Fruit fly (Drosophila melanogaster) whole organism: Measurements from ENCODE around the gene Erk7.

ENCODE experiments used
- CG8478 ChIP-seq: fragments of >200 bp; optimal IDR thresholded peaks from 2 replicates; lab custom pipeline; 2018; ENCODE audit warnings: inconsistent platforms
- EcR ChIP-seq, 2 experiments: fragments of >200 bp; optimal IDR thresholded peaks; 2 replicates each; lab custom pipeline; 2017; ENCODE audit warnings: missing biosample characterization in 2 of 2, missing genetic modification characterization in 2 of 2, missing genetic modification reagents in 2 of 2
- pan ChIP-seq: fragments of >200 bp; optimal IDR thresholded peaks from 2 replicates; lab custom pipeline; 2017
- psq ChIP-seq: fragments of >200 bp; optimal IDR thresholded peaks from 2 replicates; lab custom pipeline; 2017

DNA sequence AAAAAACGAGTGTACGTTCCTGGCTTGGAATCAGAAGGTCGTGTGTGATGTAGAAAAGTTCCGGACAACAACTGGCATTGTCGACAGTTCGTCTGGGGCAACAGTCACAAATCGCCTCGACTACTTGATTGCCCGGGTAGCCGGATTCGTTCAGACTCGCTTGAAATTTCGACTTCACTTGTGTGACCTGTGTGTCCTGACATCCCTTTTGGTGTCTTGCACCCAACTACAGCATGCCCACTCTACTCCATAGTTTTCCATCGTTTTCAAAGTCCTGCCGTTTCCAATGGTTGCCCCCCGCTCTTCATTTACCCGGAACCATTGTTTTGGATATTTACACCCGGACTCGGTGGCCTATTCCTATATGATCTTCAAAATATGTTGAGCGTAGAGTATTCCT is at the start of gene Erk7:
- TF ChIP-seq psq (lab: Kevin White, UChicago) = no peak
- no peak for TF ChIP-seq EcR (GFP tag; optimal IDR thresholded peaks at IDR 0.05; lab: Kevin White, UChicago)
- no peak for TF ChIP-seq pan (lab: Kevin White, UChicago)
- TF ChIP-seq CG8478 (lab: Kevin White, UChicago) = no peak
